Worm (Caenorhabditis elegans) whole organism, late embryonic: ENCODE results near the gene sfa-1.

ENCODE experiments used
- C08G9.2 ChIP-seq: sonication (generic microtip); optimal IDR thresholded peaks from 2 replicates; lab custom pipeline; 2016; ENCODE audit warnings: mild to moderate bottlenecking, missing genetic modification characterization, moderate library complexity, missing compliant biosample characterization
- ceh-22 ChIP-seq: sonication (generic microtip); optimal IDR thresholded peaks from 2 replicates; lab custom pipeline; 2017; ENCODE audit warnings: missing biosample characterization, missing genetic modification characterization
- fkh-10 ChIP-seq: fragments of 150-350 bp; optimal IDR thresholded peaks from 2 replicates; lab custom pipeline; 2014; ENCODE audit warnings: missing biosample characterization, missing genetic modification reagents, missing genetic modification characterization

DNA sequence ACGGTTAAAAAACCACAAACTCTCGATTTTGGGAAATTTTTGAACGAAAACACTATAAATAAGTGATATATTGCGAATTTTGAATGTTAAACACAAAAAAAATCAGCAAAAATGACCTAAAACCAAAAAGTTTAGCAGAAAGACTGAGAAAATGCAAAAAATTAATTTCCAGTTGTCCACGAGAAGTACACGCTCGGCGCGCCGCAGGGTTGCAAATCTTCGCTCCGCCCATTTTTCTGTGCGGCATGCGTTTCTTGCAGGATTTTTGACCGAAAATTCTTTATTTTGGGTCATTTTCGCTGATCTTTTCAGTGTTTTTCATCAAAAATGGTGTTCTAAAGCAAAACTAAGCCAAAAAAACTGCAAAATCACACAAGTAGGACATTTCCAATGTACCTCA, 25.9 kb downstream of the sfa-1 start:
- no peak for TF ChIP-seq fkh-10 (GFP tag; lab: Kevin White, UChicago)
- no peak for TF ChIP-seq C08G9.2 (tag; lab: Kevin White, UChicago)
- TF ChIP-seq ceh-22 (tag; lab: Kevin White, UChicago) = no peak
